Fruit fly (Drosophila melanogaster): ENCODE measurements around the gene del.

dm6 chr2L:21142972-21143385 is 5.4 kb downstream of the del start, which contains the start of gene pths:
- TF ChIP-seq CG8478 (optimal IDR thresholded peaks at IDR 0.05) (no peak), CTCF (optimal IDR thresholded peaks at IDR 0.05) (no peak)

Measured in S2 (cell line).